Worm (Caenorhabditis elegans): Measurements from ENCODE around the gene T21C12.4.

DNA sequence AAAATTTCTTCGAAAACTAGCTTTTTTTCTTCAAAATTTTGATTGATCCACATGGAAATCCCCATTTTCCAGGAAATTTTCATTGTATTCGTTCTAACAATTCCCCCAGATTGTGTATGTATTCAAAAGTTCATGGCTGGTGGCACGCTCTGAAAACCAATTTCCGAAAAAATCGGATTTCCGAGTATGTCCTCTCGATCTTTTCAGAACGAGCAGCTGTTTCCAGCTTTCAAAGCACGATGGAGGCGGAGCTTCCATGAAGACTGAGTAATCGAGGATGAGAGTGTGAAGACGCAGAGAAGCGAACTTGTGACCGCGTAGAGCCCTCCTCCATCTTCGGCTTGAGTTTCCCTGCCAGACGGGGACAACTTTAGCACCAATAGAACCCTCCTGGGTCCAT is 46.5 kb upstream of the T21C12.4 start:
- TF ChIP-seq nhr-12 (tag; optimal IDR thresholded peaks at IDR 0.05) (no peak), peb-1 (tag; optimal IDR thresholded peaks at IDR 0.05) (no peak), unc-39 (tag; optimal IDR thresholded peaks at IDR 0.05) (no peak), blmp-1 (tag; optimal IDR thresholded peaks at IDR 0.05; ENCODE audit: insufficient read depth) (no peak), nhr-11 (tag; optimal IDR thresholded peaks at IDR 0.05) (no peak)
